Worm (Caenorhabditis elegans) whole organism, L1 larva: ENCODE measurements around the gene srh-21.

Experiments
- ama-1 ChIP-seq: fragments of 150-350 bp; optimal IDR thresholded peaks from 2 replicates; lab custom pipeline; 2014
- egl-27 ChIP-seq, 2 experiments: fragments of 150-350 bp in 1 of 2; sonication (generic microtip); optimal IDR thresholded peaks; 3 replicates each; lab custom pipeline; 2017 to 2018; ENCODE audit warnings: missing biosample characterization in 2 of 2, missing genetic modification characterization in 2 of 2, missing genetic modification reagents in 2 of 2
- fkh-10 ChIP-seq: sonication (generic microtip); optimal IDR thresholded peaks from 2 replicates; lab custom pipeline; 2017; ENCODE audit warnings: missing biosample characterization, missing genetic modification reagents, missing genetic modification characterization
- fkh-4 ChIP-seq: sonication (generic microtip); optimal IDR thresholded peaks from 2 replicates; lab custom pipeline; 2016; ENCODE audit warnings: missing compliant biosample characterization, missing genetic modification characterization, borderline replicate concordance
- jun-1 ChIP-seq: fragments of 150-350 bp; optimal IDR thresholded peaks from 2 replicates; lab custom pipeline; 2014; ENCODE audit warnings: missing biosample characterization, missing genetic modification reagents, missing genetic modification characterization
- nhr-11 ChIP-seq: fragments of 150-350 bp; optimal IDR thresholded peaks from 2 replicates; lab custom pipeline; 2014; ENCODE audit warnings: missing biosample characterization, missing genetic modification characterization
- nhr-28 ChIP-seq: fragments of 150-350 bp; optimal IDR thresholded peaks from 2 replicates; lab custom pipeline; 2014; ENCODE audit warnings: missing biosample characterization, missing genetic modification characterization
- nhr-77 ChIP-seq: fragments of 150-350 bp; optimal IDR thresholded peaks from 2 replicates; lab custom pipeline; 2014; ENCODE audit warnings: missing biosample characterization, missing genetic modification characterization
- pag-3 ChIP-seq: sonication (generic microtip); optimal IDR thresholded peaks from 2 replicates; lab custom pipeline; 2017; ENCODE audit warnings: missing genetic modification characterization, mild to moderate bottlenecking, missing compliant biosample characterization, antibody characterized with exemption, borderline replicate concordance; ENCODE audit not compliant: insufficient read depth
- sox-4 ChIP-seq: sonication (generic microtip); optimal IDR thresholded peaks from 2 replicates; lab custom pipeline; 2016; ENCODE audit warnings: missing genetic modification characterization, missing compliant biosample characterization
- unc-62 ChIP-seq: fragments of 150-350 bp; optimal IDR thresholded peaks from 2 replicates; lab custom pipeline; 2014; ENCODE audit warnings: missing biosample characterization, missing genetic modification reagents, missing genetic modification characterization
- unc-86 ChIP-seq: sonication (generic microtip); optimal IDR thresholded peaks from 2 replicates; lab custom pipeline; 2016; ENCODE audit warnings: missing genetic modification characterization, missing compliant biosample characterization

DNA sequence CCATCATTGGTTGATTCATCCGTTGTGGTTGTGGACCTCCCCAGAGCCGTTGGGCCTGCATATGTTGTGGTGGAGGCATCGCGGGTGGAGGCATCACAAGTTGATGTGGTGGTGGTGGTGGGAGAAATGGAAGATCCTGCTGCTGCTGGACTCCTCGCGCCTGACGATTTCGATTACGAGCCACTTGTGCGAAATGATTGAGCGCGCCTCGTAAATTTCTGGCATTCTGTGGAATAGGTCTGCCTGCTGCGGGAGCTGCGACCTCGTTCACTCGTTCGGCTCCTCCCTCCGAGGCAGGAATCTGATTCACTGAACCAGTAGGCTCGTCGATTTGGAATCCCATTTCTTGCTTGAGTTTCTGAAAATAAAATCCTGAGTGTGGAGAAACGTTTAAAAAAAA, 34.2 kb downstream of the srh-21 start:
- TF ChIP-seq nhr-28 (tag; lab: Kevin White, UChicago): no peak
- TF ChIP-seq nhr-11 (tag; lab: Kevin White, UChicago): no peak
- TF ChIP-seq unc-62 (GFP tag; lab: Kevin White, UChicago): no peak
- no peak for TF ChIP-seq ama-1 (lab: Kevin White, UChicago)
- TF ChIP-seq unc-86 (tag; lab: Kevin White, UChicago): no peak
- TF ChIP-seq fkh-10: no peak
- TF ChIP-seq fkh-4 (tag; lab: Kevin White, UChicago): no peak
- no peak for TF ChIP-seq nhr-77 (tag; lab: Kevin White, UChicago)
- no peak for TF ChIP-seq egl-27 (tag; optimal IDR thresholded peaks at IDR 0.05; lab: Kevin White, UChicago)
- TF ChIP-seq sox-4 (tag; lab: Kevin White, UChicago): no peak
- TF ChIP-seq jun-1: no peak
- TF ChIP-seq pag-3 (tag; lab: Kevin White, UChicago): no peak
